Worm (Caenorhabditis elegans): ENCODE data around the gene srt-11.

srt-11 gene

ce11 chrII:14844253-14844652 lies 38.5 kb downstream of the srt-11 start:
- TF ChIP-seq lin-40 (tag; optimal IDR thresholded peaks at IDR 0.05) = no peak
- no peak for TF ChIP-seq F49E8.2 (tag; optimal IDR thresholded peaks at IDR 0.05; ENCODE audit: insufficient read depth)
- TF ChIP-seq tbx-9 (tag; optimal IDR thresholded peaks at IDR 0.05; ENCODE audit: borderline replicate concordance) = no peak
- TF ChIP-seq ztf-18 (tag; optimal IDR thresholded peaks at IDR 0.05) = no peak
- no peak for TF ChIP-seq lin-54 (GFP tag; optimal IDR thresholded peaks at IDR 0.05)
- no peak for TF ChIP-seq madf-8 (GFP tag; conservative IDR thresholded peaks at IDR 0.05)
- no peak for TF ChIP-seq bed-1 (GFP tag; IDR thresholded peaks at IDR 0.05)
- no peak for TF ChIP-seq egrh-3 (GFP tag; IDR thresholded peaks at IDR 0.05)
- no peak for TF ChIP-seq bed-2 (GFP tag; IDR thresholded peaks at IDR 0.05)
- no peak for TF ChIP-seq Y53F4B.3 (GFP tag; IDR thresholded peaks at IDR 0.05)
- TF ChIP-seq ztf-22 (GFP tag; optimal IDR thresholded peaks at IDR 0.05) = no peak
- no peak for TF ChIP-seq F22D6.2 (tag; optimal IDR thresholded peaks at IDR 0.05)
- no peak for TF ChIP-seq unc-62 (GFP tag; optimal IDR thresholded peaks at IDR 0.05)
- TF ChIP-seq K12H6.12 (tag; optimal IDR thresholded peaks at IDR 0.05) = no peak

DNA sequence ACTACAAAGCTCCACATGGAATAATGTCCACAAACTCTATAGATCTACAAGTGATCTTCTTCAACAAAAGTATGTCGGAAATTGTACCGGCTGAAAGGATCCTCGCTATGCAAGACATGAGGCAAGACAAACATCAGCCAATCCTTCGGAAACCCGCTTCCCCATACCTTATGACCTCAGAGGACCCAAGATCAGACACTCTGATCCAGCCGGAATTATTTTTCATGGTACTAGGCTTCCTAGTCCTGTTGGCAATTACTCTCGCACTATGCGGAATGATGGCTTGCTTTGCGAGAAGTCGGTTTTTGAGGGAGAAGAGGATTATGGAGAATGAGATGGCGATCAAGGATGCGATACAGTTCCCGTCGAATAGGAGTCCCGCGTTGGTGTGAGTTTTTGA lies 44.1 kb downstream of the srt-11 start:
- no peak for TF ChIP-seq rpc-1 (optimal IDR thresholded peaks at IDR 0.05)
- TF ChIP-seq rpc-1 (tag; optimal IDR thresholded peaks at IDR 0.05) = no peak
- TF ChIP-seq ztf-28 (GFP tag; IDR thresholded peaks at IDR 0.05) = no peak
- TF ChIP-seq lin-35 (GFP tag; optimal IDR thresholded peaks at IDR 0.05) = no peak
- TF ChIP-seq hsf-1 (GFP tag; IDR thresholded peaks at IDR 0.05) = no peak
- TF ChIP-seq repo-1 (tag; optimal IDR thresholded peaks at IDR 0.05) = no peak
- TF ChIP-seq ceh-40 (GFP tag; IDR thresholded peaks at IDR 0.05) = no peak
- TF ChIP-seq nhr-80 (tag; optimal IDR thresholded peaks at IDR 0.05) = no peak
- TF ChIP-seq K11D2.4 (GFP tag; IDR thresholded peaks at IDR 0.05) = no peak
- TF ChIP-seq egl-18 (GFP tag; IDR thresholded peaks at IDR 0.05) = no peak
- TF ChIP-seq dpl-1 (GFP tag; optimal IDR thresholded peaks at IDR 0.05) = no peak

DNA sequence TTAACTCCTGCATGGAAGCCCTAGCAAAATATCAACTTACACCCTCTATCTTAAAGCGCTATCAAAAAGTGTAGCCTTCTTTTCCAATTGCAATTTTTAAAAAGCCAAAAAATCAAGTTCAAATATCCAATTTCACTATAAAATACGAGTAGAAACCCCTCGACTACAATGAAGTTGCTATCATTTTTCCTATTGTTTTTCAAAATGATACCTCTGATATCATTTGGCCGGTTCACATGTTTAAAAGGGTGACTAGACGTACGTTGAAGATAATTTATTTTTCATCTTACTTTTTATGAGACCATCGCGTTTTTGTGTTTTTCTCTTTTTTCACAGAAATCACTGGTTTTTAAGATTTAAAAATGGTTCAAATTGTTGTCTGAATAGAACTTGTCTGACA lies 45.7 kb downstream of the srt-11 start, which contains the start of gene R05H10.1:
Gene R05H10.1, plus strand, starts transcription at position 334 of the 400 bp plus-strand sequence.
- no peak for TF ChIP-seq lin-40 (tag; optimal IDR thresholded peaks at IDR 0.05)
- no peak for TF ChIP-seq nhr-90 (tag; optimal IDR thresholded peaks at IDR 0.05)

- no peak for TF ChIP-seq nfya-2 (GFP tag; IDR thresholded peaks at IDR 0.05)
Measured at ce11 chrII:14855229-14855628, 49.4 kb downstream of the srt-11 start, which contains the start of gene R05H10.7. Gene R05H10.7, plus strand, starts transcription at chrII:14855529.

DNA sequence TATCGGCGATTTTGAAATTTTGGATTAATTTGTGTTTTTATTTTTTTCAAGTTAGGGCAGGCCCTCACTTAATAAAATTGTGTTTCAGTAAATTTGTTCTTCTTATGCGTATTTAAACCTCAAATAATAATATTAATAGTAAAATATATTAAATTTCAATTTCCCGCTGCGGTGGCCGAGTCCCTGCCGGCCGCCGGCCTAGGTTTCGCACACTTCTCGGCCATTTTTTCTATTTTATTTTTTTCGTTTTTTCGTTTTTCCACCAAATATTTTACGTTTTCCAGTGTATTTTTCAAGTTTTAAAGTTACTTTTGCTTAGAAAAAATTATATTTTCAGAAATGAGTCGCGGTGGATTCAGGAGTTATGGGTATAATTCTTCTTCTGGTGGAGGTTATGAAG lies 51.1 kb downstream of the srt-11 start, which contains the start of gene rbm-28:
Gene rbm-28, plus strand, starts transcription at position 338 of the 400 bp plus-strand sequence.
- TF ChIP-seq T07F8.4 (tag; optimal IDR thresholded peaks at IDR 0.05) = no peak
- TF ChIP-seq ztf-3 (GFP tag; optimal IDR thresholded peaks at IDR 0.05) = no peak
- no peak for TF ChIP-seq F52B5.7 (tag; optimal IDR thresholded peaks at IDR 0.05)
- no peak for TF ChIP-seq lin-40 (tag; optimal IDR thresholded peaks at IDR 0.05)
- no peak for TF ChIP-seq mxl-1 (tag; optimal IDR thresholded peaks at IDR 0.05)
- TF ChIP-seq ets-4 (GFP tag; optimal IDR thresholded peaks at IDR 0.05) = no peak
- no peak for TF ChIP-seq nfyb-1 (GFP tag; IDR thresholded peaks at IDR 0.05)
- no peak for TF ChIP-seq lsl-1 (GFP tag; optimal IDR thresholded peaks at IDR 0.05)
- TF ChIP-seq attf-6 (GFP tag; IDR thresholded peaks at IDR 0.05) = no peak
- no peak for TF ChIP-seq aptf-3 (GFP tag; IDR thresholded peaks at IDR 0.05)
- TF ChIP-seq xnd-1 (tag; optimal IDR thresholded peaks at IDR 0.05) = no peak
- TF ChIP-seq bed-2 (GFP tag; IDR thresholded peaks at IDR 0.05) = no peak
- TF ChIP-seq egl-18 (GFP tag; IDR thresholded peaks at IDR 0.05) = no peak
- TF ChIP-seq mel-28 (tag; optimal IDR thresholded peaks at IDR 0.05; ENCODE audit: borderline replicate concordance) = no peak
- no peak for TF ChIP-seq pbrm-1 (GFP tag; IDR thresholded peaks at IDR 0.05)
- no peak for TF ChIP-seq sea-2 (GFP tag; IDR thresholded peaks at IDR 0.05)
- TF ChIP-seq C17E4.6 (GFP tag; IDR thresholded peaks at IDR 0.05) = no peak
- TF ChIP-seq zim-3 (tag; optimal IDR thresholded peaks at IDR 0.05) = no peak
- TF ChIP-seq madf-6 (GFP tag; IDR thresholded peaks at IDR 0.05) = no peak
- no peak for TF ChIP-seq die-1 (tag; optimal IDR thresholded peaks at IDR 0.05)
- TF ChIP-seq Y53G8AR.9 (GFP tag; conservative IDR thresholded peaks at IDR 0.05) = no peak
- TF ChIP-seq hsf-1 (GFP tag; IDR thresholded peaks at IDR 0.05) = no peak

Data from whole organism, young adult.